Worm (Caenorhabditis elegans): Measurements from ENCODE around the gene H23L24.1.

Gene H23L24.1

ce11 chrIV:8740952-8741438, 22.7 kb downstream of the H23L24.1 start, which contains the start of gene F21D5.6:
Gene F21D5.6, minus strand, starts transcription at chrIV:8741388.
- TF ChIP-seq aha-1 (tag; optimal IDR thresholded peaks at IDR 0.05) (no peak), nhr-237 (tag; optimal IDR thresholded peaks at IDR 0.05) (no peak), C04F5.9 (tag; optimal IDR thresholded peaks at IDR 0.05) (no peak), ceh-82 (tag; optimal IDR thresholded peaks at IDR 0.05) (no peak), snpc-4 (tag; optimal IDR thresholded peaks at IDR 0.05) (no peak), nhr-20 (tag; optimal IDR thresholded peaks at IDR 0.05) (no peak), efl-1 (optimal IDR thresholded peaks at IDR 0.05) (no peak), efl-1 (GFP tag; optimal IDR thresholded peaks at IDR 0.05 in 1 of 2) (no peak), C34B4.2 (tag; optimal IDR thresholded peaks at IDR 0.05) (no peak), isw-1 (GFP tag; IDR thresholded peaks at IDR 0.05) (no peak), lsy-2 (tag; optimal IDR thresholded peaks at IDR 0.05) (no peak), pqm-1 (tag; optimal IDR thresholded peaks at IDR 0.05) (no peak), unc-62 (GFP tag; optimal IDR thresholded peaks at IDR 0.05) (no peak), grh-1 (GFP tag; IDR thresholded peaks at IDR 0.05) (no peak), hlh-17 (GFP tag; optimal IDR thresholded peaks at IDR 0.05; ENCODE audit: borderline replicate concordance) (no peak)

DNA sequence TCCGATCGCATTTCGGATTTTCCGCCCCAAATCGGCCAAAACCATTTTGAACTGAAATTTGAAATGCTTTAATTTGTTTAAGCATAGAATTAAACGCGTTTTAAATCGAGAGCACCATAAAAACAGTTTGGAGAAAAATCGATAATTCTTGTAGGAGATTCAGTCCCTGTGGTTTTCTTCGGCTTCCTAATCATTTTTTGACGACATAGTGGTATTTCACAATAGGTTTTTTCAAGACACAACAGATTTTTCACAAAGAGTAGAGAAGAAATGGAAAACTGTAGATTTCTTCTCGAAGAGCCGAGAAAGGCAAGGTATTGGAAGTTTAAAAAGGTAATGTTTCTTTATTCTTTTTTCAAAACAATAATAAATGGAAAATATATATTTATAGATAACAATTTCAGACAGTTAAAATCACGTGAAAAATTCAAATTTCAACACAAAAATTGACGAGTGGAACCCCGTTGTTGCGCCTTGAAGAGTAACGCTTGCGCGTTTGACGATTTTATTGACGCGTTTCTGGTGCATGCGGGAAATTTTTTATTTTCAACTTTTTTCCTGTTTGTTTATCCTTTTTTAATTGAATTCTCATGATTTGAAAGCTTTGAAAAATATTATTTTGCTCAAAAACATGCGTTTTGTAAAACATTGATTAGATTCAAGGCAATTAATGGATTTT, 25.5 kb downstream of the H23L24.1 start, which contains the start of gene F21D5.7:
F21D5.7 (minus strand) TSS at position 51 of the 679 bp plus-strand sequence.
- TF ChIP-seq hlh-4 (tag; optimal IDR thresholded peaks at IDR 0.05), result no peak
- peak; percentile 86 for TF ChIP-seq nhr-90 (tag; optimal IDR thresholded peaks at IDR 0.05; ENCODE audit: poor library complexity)
- TF ChIP-seq pag-3 (tag; optimal IDR thresholded peaks at IDR 0.05; ENCODE audit: borderline replicate concordance, insufficient read depth), result no peak
- TF ChIP-seq tbx-2 (tag; optimal IDR thresholded peaks at IDR 0.05), result peak; percentile 83
- TF ChIP-seq snu-23 (GFP tag; optimal IDR thresholded peaks at IDR 0.05), result peak; percentile 87
- TF ChIP-seq alr-1 (tag; optimal IDR thresholded peaks at IDR 0.05; ENCODE audit: borderline replicate concordance), result no peak
- peak; percentile 68 for TF ChIP-seq jun-1 (tag; optimal IDR thresholded peaks at IDR 0.05)
- peak; percentile 62 for TF ChIP-seq C04F5.9 (tag; optimal IDR thresholded peaks at IDR 0.05)
- TF ChIP-seq mab-9 (GFP tag; IDR thresholded peaks at IDR 0.05), result no peak
- TF ChIP-seq lir-3 (tag; optimal IDR thresholded peaks at IDR 0.05; ENCODE audit: poor library complexity), result peak; percentile 46
- TF ChIP-seq nhr-12 (tag; optimal IDR thresholded peaks at IDR 0.05), result no peak
- peak in 1 of 2 experiments; percentile 25 for TF ChIP-seq ztf-11 (tag; optimal IDR thresholded peaks at IDR 0.05)
- peak; percentile 84 for TF ChIP-seq xbp-1 (tag; optimal IDR thresholded peaks at IDR 0.05)
- TF ChIP-seq ama-1 (optimal IDR thresholded peaks at IDR 0.05), result no peak
- TF ChIP-seq C34B4.2 (tag; optimal IDR thresholded peaks at IDR 0.05), result no peak
- TF ChIP-seq lin-14 (GFP tag; optimal IDR thresholded peaks at IDR 0.05), result peak; percentile 87
- TF ChIP-seq tlp-1 (tag; optimal IDR thresholded peaks at IDR 0.05), result no peak
- TF ChIP-seq egl-13 (tag; optimal IDR thresholded peaks at IDR 0.05), result peak; percentile 66
- TF ChIP-seq Y116A8C.19 (tag; optimal IDR thresholded peaks at IDR 0.05; ENCODE audit: borderline replicate concordance), result no peak
- TF ChIP-seq ztf-4 (tag; optimal IDR thresholded peaks at IDR 0.05), result peak; percentile 33
- peak; percentile 58 for TF ChIP-seq fos-1 (tag; optimal IDR thresholded peaks at IDR 0.05)
- TF ChIP-seq ceh-82 (tag; optimal IDR thresholded peaks at IDR 0.05), result peak; percentile 70 to 79 (median 73)
- peak; percentile 33 for TF ChIP-seq hpl-2 (GFP tag; optimal IDR thresholded peaks at IDR 0.05)
- TF ChIP-seq blmp-1 (tag; optimal IDR thresholded peaks at IDR 0.05), result peak; percentile 37
- TF ChIP-seq lin-13 (GFP tag; optimal IDR thresholded peaks at IDR 0.05), result peak; percentile 72
- TF ChIP-seq elt-3 (tag; optimal IDR thresholded peaks at IDR 0.05), result peak in 2 of 6 experiments; percentile 66 to 77
- TF ChIP-seq sptf-1 (tag; optimal IDR thresholded peaks at IDR 0.05), result no peak
- TF ChIP-seq dpl-1 (GFP tag; optimal IDR thresholded peaks at IDR 0.05), result peak; percentile 81 to 88 (median 87)
- peak; percentile 82 for TF ChIP-seq skn-1 (tag; optimal IDR thresholded peaks at IDR 0.05)
- TF ChIP-seq irx-1 (tag; optimal IDR thresholded peaks at IDR 0.05), result peak; percentile 80
- no peak for TF ChIP-seq aly-2 (tag; optimal IDR thresholded peaks at IDR 0.05)
- TF ChIP-seq unc-62 (GFP tag; optimal IDR thresholded peaks at IDR 0.05), result no peak
- peak; percentile 87 for TF ChIP-seq rnt-1 (tag; optimal IDR thresholded peaks at IDR 0.05)
- TF ChIP-seq egl-27 (tag; optimal IDR thresholded peaks at IDR 0.05), result no peak
- TF ChIP-seq lin-15B (tag; optimal IDR thresholded peaks at IDR 0.05), result peak; percentile 65
- TF ChIP-seq efl-3 (GFP tag; optimal IDR thresholded peaks at IDR 0.05), result no peak
- no peak for TF ChIP-seq ces-1 (GFP tag; optimal IDR thresholded peaks at IDR 0.05)
- peak; percentile 89 for TF ChIP-seq nhr-71 (tag; optimal IDR thresholded peaks at IDR 0.05)
- TF ChIP-seq ceh-90 (tag; optimal IDR thresholded peaks at IDR 0.05), result no peak

All from whole organism, L1 larva.